Worm (Caenorhabditis elegans) whole organism, early embryonic: Measurements from ENCODE around the gene pei-1.

Source experiments
- B0310.2 ChIP-seq: sonication (generic microtip); optimal IDR thresholded peaks from 2 replicates; lab custom pipeline; 2016; ENCODE audit warnings: mild to moderate bottlenecking, missing genetic modification characterization, missing compliant biosample characterization
- F13C5.2 ChIP-seq: sonication (generic microtip); optimal IDR thresholded peaks from 2 replicates; lab custom pipeline; 2017; ENCODE audit warnings: mild to moderate bottlenecking, missing genetic modification characterization, inconsistent platforms, missing compliant biosample characterization
- aly-1 ChIP-seq: sonication (generic microtip); optimal IDR thresholded peaks from 2 replicates; lab custom pipeline; 2016; ENCODE audit warnings: missing genetic modification characterization, missing compliant biosample characterization
- ama-1 ChIP-seq: fragments of 150-350 bp; optimal IDR thresholded peaks from 2 replicates; lab custom pipeline; 2014
- ceh-13 ChIP-seq: fragments of 200-800 bp; sonication (Bioruptor generic); optimal IDR thresholded peaks from 2 replicates; lab custom pipeline; 2018; ENCODE audit warnings: mild to moderate bottlenecking, missing genetic modification characterization, missing compliant biosample characterization
- ceh-36 ChIP-seq: sonication (generic microtip); optimal IDR thresholded peaks from 2 replicates; lab custom pipeline; 2016; ENCODE audit warnings: missing genetic modification characterization, inconsistent platforms, missing compliant biosample characterization
- ets-7 ChIP-seq: sonication (generic microtip); optimal IDR thresholded peaks from 2 replicates; lab custom pipeline; 2016; ENCODE audit warnings: missing genotype, missing genetic modification characterization, missing compliant biosample characterization
- flt-1 ChIP-seq: fragments of 200-800 bp; sonication (Bioruptor generic); IDR thresholded peaks from 2 replicates; pipeline ENCODE4 v1.3.6; 2022; ENCODE audit warnings: missing genetic modification characterization, missing compliant biosample characterization
- hmbx-1 ChIP-seq: sonication (generic microtip); optimal IDR thresholded peaks from 2 replicates; lab custom pipeline; 2016; ENCODE audit warnings: mild to moderate bottlenecking, missing genetic modification characterization, missing compliant biosample characterization
- hmg-4 ChIP-seq: fragments of 200-800 bp; sonication (Bioruptor generic); optimal IDR thresholded peaks from 2 replicates; lab custom pipeline; 2018; ENCODE audit warnings: mild to moderate bottlenecking, missing genetic modification characterization, missing compliant biosample characterization
- hnd-1 ChIP-seq: sonication (generic microtip); optimal IDR thresholded peaks from 2 replicates; lab custom pipeline; 2016; ENCODE audit warnings: missing genetic modification characterization, missing compliant biosample characterization
- pes-1 ChIP-seq: fragments of 200-800 bp; sonication (Bioruptor generic); IDR thresholded peaks from 2 replicates; pipeline ENCODE4 v1.3.6; 2022; ENCODE audit warnings: missing genetic modification reagents, missing genetic modification characterization, missing compliant biosample characterization
- scrt-1 ChIP-seq: fragments of 200-800 bp; sonication (Bioruptor generic); IDR thresholded peaks from 2 replicates; pipeline ENCODE4 v1.3.6; 2022; ENCODE audit warnings: missing genetic modification characterization, missing compliant biosample characterization
- sea-1 ChIP-seq: fragments of 200-800 bp; sonication (Bioruptor generic); conservative IDR thresholded peaks from 2 replicates; pipeline ENCODE4 v1.3.6; 2022; ENCODE audit warnings: missing genetic modification characterization, missing compliant biosample characterization
- tbx-11 ChIP-seq: fragments of 200-800 bp; sonication (Bioruptor generic); IDR thresholded peaks from 2 replicates; pipeline ENCODE4 v1.3.6; 2022; ENCODE audit warnings: missing genetic modification characterization, missing compliant biosample characterization
- tbx-37 ChIP-seq: fragments of 200-800 bp; sonication (Bioruptor generic); conservative IDR thresholded peaks from 2 replicates; pipeline ENCODE4 v1.3.6; 2022; ENCODE audit warnings: missing genetic modification reagents, missing genetic modification characterization, missing compliant biosample characterization
- tra-4 ChIP-seq: sonication (generic microtip); optimal IDR thresholded peaks from 2 replicates; lab custom pipeline; 2017; ENCODE audit warnings: missing genetic modification characterization, missing compliant biosample characterization

Gene pei-1

ce11 chrIV:9592413-9592812 lies at the start of gene pei-1:
Gene pei-1 (minus strand): TSS chrIV:9592513.
- TF ChIP-seq tbx-37 (GFP tag; lab: Robert Waterston, UW) (no peak), aly-1 (tag; lab: Kevin White, UChicago) (no peak), hnd-1 (no peak), tra-4 (tag; lab: Kevin White, UChicago) (no peak), tbx-11 (GFP tag; lab: Robert Waterston, UW) (no peak), hmg-4 (GFP tag; lab: Kevin White, UChicago) (no peak), ets-7 (tag; lab: Kevin White, UChicago) (no peak), flt-1 (GFP tag; lab: Robert Waterston, UW) (no peak), F13C5.2 (no peak), ceh-13 (GFP tag; lab: Kevin White, UChicago) (no peak), ceh-36 (tag; lab: Kevin White, UChicago) (no peak)

ce11 chrIV:9641925-9642324 lies 49.6 kb upstream of the pei-1 start, which contains the start of gene del-2:
Gene del-2 (minus strand): TSS chrIV:9642025.
- TF ChIP-seq tbx-11 (GFP tag; lab: Robert Waterston, UW) (no peak), F13C5.2 (no peak), sea-1 (GFP tag; lab: Robert Waterston, UW) (no peak)

DNA sequence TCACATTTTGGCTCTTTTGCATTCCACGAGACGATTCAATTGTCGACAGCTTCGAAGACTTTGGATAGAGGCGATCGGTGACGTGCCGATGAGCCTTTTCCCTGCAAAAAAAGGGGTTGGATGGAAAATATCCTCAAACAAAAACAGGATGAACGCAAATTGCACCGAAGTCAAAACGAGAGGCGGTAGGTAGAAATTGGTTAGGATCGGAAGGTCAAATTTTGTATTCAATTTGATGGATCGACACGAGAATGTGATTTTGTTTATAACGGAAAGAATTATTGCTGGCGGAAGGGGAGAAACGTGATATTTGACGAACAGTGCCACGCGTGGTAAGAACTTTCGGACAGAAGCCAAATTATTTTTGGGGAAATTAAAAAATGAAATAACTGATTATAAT lies 42.5 kb upstream of the pei-1 start, which contains the start of gene mca-1:
Gene mca-1, minus strand, starts transcription at position 101 of the 400 bp plus-strand sequence.
- TF ChIP-seq hnd-1 (no peak), ama-1 (no peak), aly-1 (tag; lab: Kevin White, UChicago) (no peak), hmbx-1 (tag; lab: Kevin White, UChicago) (no peak)

- TF ChIP-seq tbx-11 (GFP tag; lab: Robert Waterston, UW) (no peak), sea-1 (GFP tag; lab: Robert Waterston, UW) (no peak), scrt-1 (no peak), hmbx-1 (tag; lab: Kevin White, UChicago) (no peak), B0310.2 (tag; lab: Kevin White, UChicago) (no peak), flt-1 (GFP tag; lab: Robert Waterston, UW) (no peak), F13C5.2 (no peak), ets-7 (tag; lab: Kevin White, UChicago) (no peak), ceh-36 (tag; lab: Kevin White, UChicago) (no peak), tbx-37 (GFP tag; lab: Robert Waterston, UW) (no peak), hnd-1 (no peak), tra-4 (tag; lab: Kevin White, UChicago) (no peak), aly-1 (tag; lab: Kevin White, UChicago) (no peak), hmg-4 (GFP tag; lab: Kevin White, UChicago) (no peak), pes-1 (GFP tag; lab: Robert Waterston, UW) (no peak), ama-1 (no peak), ceh-13 (GFP tag; lab: Kevin White, UChicago) (no peak)
These were observed 41.6 kb upstream of the pei-1 start for ce11 chrIV:9633889-9634288.

DNA sequence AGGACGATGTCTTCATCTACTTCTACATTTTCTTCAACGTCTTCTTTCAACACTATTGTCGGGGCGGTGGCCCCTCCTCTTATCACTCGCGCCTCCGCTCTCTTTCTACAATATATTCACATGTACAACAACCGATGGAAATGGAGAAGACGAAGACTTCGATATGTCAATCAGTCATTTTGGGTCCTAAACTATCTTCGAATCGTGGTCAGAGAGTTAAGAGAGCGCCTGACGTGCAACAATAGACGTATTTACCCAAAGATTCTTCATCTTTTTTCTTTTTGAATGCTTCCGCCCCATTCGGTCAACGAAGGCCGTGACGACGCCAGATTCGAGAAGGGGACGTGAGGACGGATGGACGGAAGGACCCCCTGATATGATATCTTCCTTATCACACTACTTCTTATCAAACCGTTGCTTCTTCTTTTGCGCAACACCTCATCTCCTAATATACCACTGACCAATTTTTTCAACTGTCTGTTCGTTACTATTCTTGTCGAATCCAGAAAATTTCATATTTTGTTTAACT lies 40.7 kb upstream of the pei-1 start:
- TF ChIP-seq ceh-13 (GFP tag; lab: Kevin White, UChicago) (no peak), F13C5.2 (no peak), hnd-1 (no peak), ama-1 (no peak), tra-4 (tag; lab: Kevin White, UChicago) (no peak), ets-7 (tag; lab: Kevin White, UChicago) (no peak), sea-1 (GFP tag; lab: Robert Waterston, UW) (no peak), tbx-37 (GFP tag; lab: Robert Waterston, UW) (no peak), B0310.2 (tag; lab: Kevin White, UChicago) (no peak), hmbx-1 (tag; lab: Kevin White, UChicago) (no peak), scrt-1 (no peak), pes-1 (GFP tag; lab: Robert Waterston, UW) (no peak), ceh-36 (tag; lab: Kevin White, UChicago) (no peak), tbx-11 (GFP tag; lab: Robert Waterston, UW) (no peak), aly-1 (tag; lab: Kevin White, UChicago) (no peak), flt-1 (GFP tag; lab: Robert Waterston, UW) (no peak), hmg-4 (GFP tag; lab: Kevin White, UChicago) (no peak)

ce11 chrIV:9632094-9632493 lies 39.8 kb upstream of the pei-1 start:
- no peak for TF ChIP-seq tbx-11 (GFP tag; lab: Robert Waterston, UW)
- TF ChIP-seq B0310.2 (tag; lab: Kevin White, UChicago) = no peak
- no peak for TF ChIP-seq scrt-1
- TF ChIP-seq hmg-4 (GFP tag; lab: Kevin White, UChicago) = no peak
- no peak for TF ChIP-seq pes-1 (GFP tag; lab: Robert Waterston, UW)
- TF ChIP-seq tbx-37 (GFP tag; lab: Robert Waterston, UW) = no peak
- TF ChIP-seq hnd-1 = no peak
- TF ChIP-seq F13C5.2 = no peak
- TF ChIP-seq hmbx-1 (tag; lab: Kevin White, UChicago) = no peak
- no peak for TF ChIP-seq ceh-13 (GFP tag; lab: Kevin White, UChicago)
- TF ChIP-seq ama-1 = no peak
- TF ChIP-seq ceh-36 (tag; lab: Kevin White, UChicago) = no peak
- TF ChIP-seq tra-4 (tag; lab: Kevin White, UChicago) = no peak
- no peak for TF ChIP-seq ets-7 (tag; lab: Kevin White, UChicago)
- no peak for TF ChIP-seq sea-1 (GFP tag; lab: Robert Waterston, UW)
- no peak for TF ChIP-seq flt-1 (GFP tag; lab: Robert Waterston, UW)

ce11 chrIV:9631579-9631978 lies 39.3 kb upstream of the pei-1 start:
- no peak for TF ChIP-seq flt-1 (GFP tag; lab: Robert Waterston, UW)
- TF ChIP-seq ceh-13 (GFP tag; lab: Kevin White, UChicago) = no peak
- TF ChIP-seq tbx-37 (GFP tag; lab: Robert Waterston, UW) = no peak
- no peak for TF ChIP-seq scrt-1
- TF ChIP-seq hmg-4 (GFP tag; lab: Kevin White, UChicago) = no peak
- TF ChIP-seq hnd-1 = no peak
- TF ChIP-seq aly-1 (tag; lab: Kevin White, UChicago) = no peak
- TF ChIP-seq pes-1 (GFP tag; lab: Robert Waterston, UW) = no peak
- no peak for TF ChIP-seq tra-4 (tag; lab: Kevin White, UChicago)
- no peak for TF ChIP-seq F13C5.2
- TF ChIP-seq tbx-11 (GFP tag; lab: Robert Waterston, UW) = no peak
- TF ChIP-seq hmbx-1 (tag; lab: Kevin White, UChicago) = no peak
- TF ChIP-seq ceh-36 (tag; lab: Kevin White, UChicago) = no peak
- no peak for TF ChIP-seq ets-7 (tag; lab: Kevin White, UChicago)
